Fruit fly (Drosophila melanogaster): ENCODE results near the gene CG15741.

CG15741 gene

DNA sequence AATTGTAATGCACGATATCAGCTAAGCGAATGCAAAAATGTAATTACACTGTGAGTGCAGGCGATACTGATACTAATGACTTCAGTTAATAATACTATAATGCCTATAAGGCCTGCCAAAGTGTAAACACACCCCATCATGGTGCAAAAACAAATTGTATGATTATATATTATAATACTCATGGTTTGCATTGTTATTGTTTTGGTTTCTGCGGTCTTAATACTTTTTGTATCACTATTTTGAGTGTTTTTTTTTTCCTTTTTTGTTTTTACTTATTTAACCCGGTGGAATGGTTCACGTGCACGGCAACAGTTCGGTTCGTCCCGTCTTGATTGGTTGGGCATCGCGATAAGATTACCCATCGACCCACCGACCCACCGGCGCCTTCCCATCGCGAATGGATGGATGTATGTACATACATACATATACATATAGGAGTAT lies 24.1 kb downstream of the CG15741 start:
- TF ChIP-seq psq (optimal IDR thresholded peaks at IDR 0.05) (no peak), pan (optimal IDR thresholded peaks at IDR 0.05) (no peak), Dll (optimal IDR thresholded peaks at IDR 0.05) (no peak), CG8478 (optimal IDR thresholded peaks at IDR 0.05) (no peak), EcR (GFP tag; optimal IDR thresholded peaks at IDR 0.05) (no peak), usp (GFP tag; optimal IDR thresholded peaks at IDR 0.05) (no peak)

DNA sequence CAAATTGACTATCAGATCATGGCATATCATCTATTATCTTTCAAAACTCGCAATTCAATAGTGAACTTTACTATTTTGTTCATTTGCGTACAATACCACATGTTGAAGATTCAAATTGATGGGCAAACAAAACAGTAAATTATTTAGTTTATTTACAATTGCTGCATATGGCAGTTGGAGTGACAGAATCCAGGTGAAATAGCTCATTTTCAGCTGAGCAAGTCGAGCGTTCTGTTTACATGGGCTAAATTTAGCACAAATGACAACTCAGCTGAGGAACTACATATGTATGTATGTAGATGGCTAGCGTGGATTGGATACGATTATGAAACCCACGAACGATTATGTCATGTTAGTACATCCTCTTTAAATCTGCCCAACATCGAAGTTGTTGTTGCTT lies 25.0 kb downstream of the CG15741 start:
- TF ChIP-seq Dll (optimal IDR thresholded peaks at IDR 0.05) (no peak), EcR (GFP tag; optimal IDR thresholded peaks at IDR 0.05) (no peak), pan (optimal IDR thresholded peaks at IDR 0.05) (no peak), usp (GFP tag; optimal IDR thresholded peaks at IDR 0.05) (no peak), psq (optimal IDR thresholded peaks at IDR 0.05) (no peak), CG8478 (optimal IDR thresholded peaks at IDR 0.05) (no peak)

DNA sequence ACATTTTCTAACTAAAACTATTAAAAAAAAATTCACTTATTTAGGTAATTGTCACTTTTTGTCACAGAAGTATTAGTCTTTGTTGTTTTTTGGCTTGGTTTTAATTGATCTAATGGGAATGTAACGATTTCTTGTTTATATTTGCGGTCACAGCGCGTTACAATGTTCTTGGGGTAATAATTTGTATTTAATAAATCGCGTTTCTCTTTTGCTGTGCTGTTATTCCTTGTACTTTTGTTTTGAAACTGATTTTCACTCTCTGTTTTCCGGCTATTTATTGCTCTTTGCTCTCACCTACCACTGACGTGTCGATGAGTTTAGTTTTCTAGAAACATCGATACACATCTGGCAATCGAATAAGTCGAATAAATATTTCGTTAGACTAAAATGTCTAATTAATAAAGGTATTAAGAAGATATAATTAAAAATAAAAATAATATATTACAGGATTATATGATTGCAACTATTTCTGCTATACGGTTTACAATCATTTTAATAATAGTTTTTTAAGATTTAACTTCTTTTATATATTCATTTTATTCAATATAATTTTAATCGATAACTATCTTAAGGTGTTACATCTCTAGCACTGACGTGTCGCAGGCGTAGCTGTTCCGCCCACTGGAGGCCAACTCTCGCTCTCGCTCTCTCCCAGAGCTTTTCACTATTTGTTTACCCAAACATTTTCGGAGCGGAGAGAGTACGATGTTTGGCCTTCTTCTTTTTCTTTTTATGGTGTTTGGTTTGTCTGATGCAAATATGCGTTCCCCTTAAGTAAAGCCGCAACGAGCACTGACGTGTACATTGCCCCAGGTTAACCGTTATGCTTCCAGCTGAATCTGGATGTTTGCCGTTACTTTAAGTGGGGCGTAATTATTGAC lies 30.7 kb downstream of the CG15741 start, which contains the start of gene Hsc70-3:
Gene Hsc70-3, minus strand, starts transcription at position 251 of the 881 bp plus-strand sequence.
- TF ChIP-seq EcR (GFP tag; optimal IDR thresholded peaks at IDR 0.05) (no peak), psq (optimal IDR thresholded peaks at IDR 0.05) (no peak), Dll (optimal IDR thresholded peaks at IDR 0.05) (no peak), usp (GFP tag; optimal IDR thresholded peaks at IDR 0.05) (no peak), CG8478 (optimal IDR thresholded peaks at IDR 0.05) (no peak), pan (optimal IDR thresholded peaks at IDR 0.05) (no peak)

dm6 chrX:11806196-11806595 lies 31.6 kb downstream of the CG15741 start:
- TF ChIP-seq pan (optimal IDR thresholded peaks at IDR 0.05) (no peak), Dll (optimal IDR thresholded peaks at IDR 0.05) (no peak), psq (optimal IDR thresholded peaks at IDR 0.05) (no peak), EcR (GFP tag; optimal IDR thresholded peaks at IDR 0.05) (no peak), usp (GFP tag; optimal IDR thresholded peaks at IDR 0.05) (no peak), CG8478 (optimal IDR thresholded peaks at IDR 0.05) (no peak)

DNA sequence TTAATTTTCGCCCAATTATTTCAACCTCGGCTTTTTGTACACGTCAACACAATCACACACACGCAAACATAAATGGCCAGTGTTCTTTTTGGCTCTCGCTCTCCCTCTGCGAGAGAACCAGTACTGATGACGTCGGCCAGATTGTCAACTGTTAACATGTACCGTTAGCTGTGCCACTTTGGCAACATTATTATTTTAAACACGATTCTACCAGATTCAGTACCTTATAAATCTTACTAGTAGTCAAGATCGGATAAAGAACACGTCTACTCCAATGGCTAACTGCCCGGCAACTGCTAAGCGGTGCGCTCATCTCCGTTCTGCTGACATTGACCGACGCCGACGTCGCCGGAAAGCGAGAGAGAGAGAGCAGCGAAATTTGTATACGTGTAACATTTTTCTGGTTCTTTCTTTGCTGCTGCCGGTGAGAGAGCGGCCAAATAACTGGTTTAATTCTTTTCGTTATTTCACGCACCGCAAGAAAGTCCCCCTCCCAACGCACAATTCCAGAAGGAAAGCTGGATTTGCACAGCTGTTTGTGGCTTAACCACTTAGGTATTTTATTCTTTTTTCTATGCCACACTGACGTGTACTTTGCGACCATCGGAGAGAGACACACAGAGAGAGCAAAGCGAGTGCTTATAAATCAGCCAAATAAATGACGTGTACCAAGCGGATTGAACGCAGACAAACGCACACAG lies 32.6 kb downstream of the CG15741 start:
- no peak for TF ChIP-seq CG8478 (optimal IDR thresholded peaks at IDR 0.05)
- TF ChIP-seq pan (optimal IDR thresholded peaks at IDR 0.05): no peak
- TF ChIP-seq usp (GFP tag; optimal IDR thresholded peaks at IDR 0.05): no peak
- no peak for TF ChIP-seq psq (optimal IDR thresholded peaks at IDR 0.05)
- TF ChIP-seq EcR (GFP tag; optimal IDR thresholded peaks at IDR 0.05): no peak
- no peak for TF ChIP-seq Dll (optimal IDR thresholded peaks at IDR 0.05)

DNA sequence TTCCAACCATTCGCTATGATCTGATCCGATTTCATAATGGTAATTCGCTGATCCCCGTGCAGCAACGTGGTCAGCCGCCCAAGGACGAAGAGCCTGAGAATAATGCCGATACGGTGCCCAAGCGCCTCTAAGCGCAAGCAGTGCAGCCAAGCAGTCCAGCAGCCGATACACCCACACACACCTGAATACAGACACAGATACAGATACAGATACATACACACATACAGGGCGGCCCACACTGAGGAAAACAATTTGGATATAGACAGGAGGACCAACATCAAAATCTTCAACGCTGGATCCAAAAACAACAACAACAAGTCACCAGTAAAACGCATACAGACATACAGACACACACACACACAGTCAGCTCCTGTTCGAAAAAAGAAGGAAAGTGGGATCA lies 37.9 kb downstream of the CG15741 start:
- TF ChIP-seq psq (optimal IDR thresholded peaks at IDR 0.05) (no peak), usp (GFP tag; optimal IDR thresholded peaks at IDR 0.05) (no peak)

DNA sequence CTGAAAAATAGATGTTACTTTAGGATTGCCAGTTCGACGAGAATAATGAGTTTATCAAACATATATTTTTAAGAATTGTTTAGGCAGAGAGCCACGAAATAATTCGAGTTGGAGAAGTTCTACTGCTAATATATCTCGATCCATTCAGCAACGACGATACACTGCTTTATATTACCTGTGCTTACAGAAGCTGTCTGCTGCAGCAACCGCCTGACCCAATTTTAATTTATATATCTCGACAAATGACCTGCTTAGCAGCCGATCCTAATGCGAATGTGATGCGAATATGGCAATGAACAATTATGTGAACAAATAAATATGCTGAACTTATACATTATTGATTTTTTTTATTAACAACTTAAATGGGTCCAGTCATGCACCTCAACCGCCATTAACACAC lies 39.3 kb downstream of the CG15741 start:
- TF ChIP-seq EcR (GFP tag; optimal IDR thresholded peaks at IDR 0.05) (no peak), pan (optimal IDR thresholded peaks at IDR 0.05) (no peak), psq (optimal IDR thresholded peaks at IDR 0.05) (no peak), Dll (optimal IDR thresholded peaks at IDR 0.05) (no peak), CG8478 (optimal IDR thresholded peaks at IDR 0.05) (no peak), usp (GFP tag; optimal IDR thresholded peaks at IDR 0.05) (no peak)

DNA sequence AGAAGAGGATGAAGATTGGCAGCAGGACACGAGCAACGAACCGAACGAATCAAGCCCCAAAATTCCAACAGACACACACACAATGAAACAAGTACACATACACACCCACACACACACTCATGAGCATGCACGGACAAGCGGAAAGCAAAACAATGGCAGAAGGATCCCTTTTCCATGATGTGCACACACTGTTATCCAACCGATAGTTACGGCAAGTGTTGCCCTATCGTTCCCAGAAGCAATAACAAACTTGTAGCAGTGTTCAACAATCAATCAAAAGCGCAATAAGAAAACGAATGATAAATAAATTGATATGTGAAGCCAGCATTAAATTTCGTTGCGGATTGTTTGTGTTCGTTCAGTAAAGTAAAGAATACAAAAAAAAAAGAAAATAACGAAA lies 40.9 kb downstream of the CG15741 start:
- TF ChIP-seq CG8478 (optimal IDR thresholded peaks at IDR 0.05): no peak
- no peak for TF ChIP-seq pan (optimal IDR thresholded peaks at IDR 0.05)
- no peak for TF ChIP-seq psq (optimal IDR thresholded peaks at IDR 0.05)
- TF ChIP-seq Dll (optimal IDR thresholded peaks at IDR 0.05): no peak

- TF ChIP-seq pan (optimal IDR thresholded peaks at IDR 0.05) (no peak), Dll (optimal IDR thresholded peaks at IDR 0.05) (no peak), usp (GFP tag; optimal IDR thresholded peaks at IDR 0.05) (no peak), EcR (GFP tag; optimal IDR thresholded peaks at IDR 0.05) (no peak), psq (optimal IDR thresholded peaks at IDR 0.05) (no peak), CG8478 (optimal IDR thresholded peaks at IDR 0.05) (no peak)
These were observed 44.4 kb downstream of the CG15741 start for dm6 chrX:11793434-11793833.

- no peak for TF ChIP-seq EcR (GFP tag; optimal IDR thresholded peaks at IDR 0.05)
- TF ChIP-seq psq (optimal IDR thresholded peaks at IDR 0.05): no peak
- no peak for TF ChIP-seq usp (GFP tag; optimal IDR thresholded peaks at IDR 0.05)
- no peak for TF ChIP-seq pan (optimal IDR thresholded peaks at IDR 0.05)
- no peak for TF ChIP-seq CG8478 (optimal IDR thresholded peaks at IDR 0.05)
- no peak for TF ChIP-seq Dll (optimal IDR thresholded peaks at IDR 0.05)
These were observed 45.2 kb downstream of the CG15741 start, which contains the start of gene CkIIbeta for dm6 chrX:11792415-11793328. Gene CkIIbeta (plus strand): TSS chrX:11792533.

- TF ChIP-seq usp (GFP tag; optimal IDR thresholded peaks at IDR 0.05) (no peak), EcR (GFP tag; optimal IDR thresholded peaks at IDR 0.05) (no peak), CG8478 (optimal IDR thresholded peaks at IDR 0.05) (no peak), pan (optimal IDR thresholded peaks at IDR 0.05) (no peak), psq (optimal IDR thresholded peaks at IDR 0.05) (no peak), Dll (optimal IDR thresholded peaks at IDR 0.05) (no peak)
These were observed 49.5 kb downstream of the CG15741 start for dm6 chrX:11788187-11788870.

All from whole organism.